Worm (Caenorhabditis elegans) whole organism, young adult: ENCODE results near the gene str-193.

Experiments
- ama-1 ChIP-seq, 3 experiments: fragments of 150-350 bp in 1 of 3; sonication (generic microtip) in 2 of 3; optimal IDR thresholded peaks; 2 replicates each; lab custom pipeline; 2014 to 2018; ENCODE audit warnings: missing biosample characterization in 2 of 3, missing genetic modification characterization in 2 of 3, missing genetic modification reagents in 2 of 3
- bed-1 ChIP-seq: fragments of 200-800 bp; sonication (Bioruptor generic); IDR thresholded peaks from 2 replicates; pipeline ENCODE4 v1.3.6; 2022; ENCODE audit warnings: missing genetic modification reagents, missing genetic modification characterization, missing compliant biosample characterization
- die-1 ChIP-seq: sonication (generic microtip); optimal IDR thresholded peaks from 2 replicates; lab custom pipeline; 2016; ENCODE audit warnings: missing genotype, mild to moderate bottlenecking, missing genetic modification characterization, missing compliant biosample characterization
- dox-1 ChIP-seq: fragments of 200-800 bp; sonication (Bioruptor generic); IDR thresholded peaks from 2 replicates; pipeline ENCODE4 v1.3.6; 2022; ENCODE audit warnings: missing genetic modification reagents, missing genetic modification characterization, missing compliant biosample characterization
- egl-44 ChIP-seq: fragments of 200-800 bp; sonication (Bioruptor generic); IDR thresholded peaks from 2 replicates; pipeline ENCODE4 v1.3.6; 2022; ENCODE audit warnings: missing genetic modification reagents, missing genetic modification characterization, missing compliant biosample characterization
- egrh-3 ChIP-seq: fragments of 200-800 bp; sonication (Bioruptor generic); IDR thresholded peaks from 2 replicates; pipeline ENCODE4 v1.3.6; 2022; ENCODE audit warnings: missing genetic modification reagents, missing genetic modification characterization, missing compliant biosample characterization
- ets-4 ChIP-seq: fragments of 200-800 bp; sonication (Bioruptor generic); optimal IDR thresholded peaks from 2 replicates; lab custom pipeline; 2018; ENCODE audit warnings: mild to moderate bottlenecking, missing genetic modification characterization, missing compliant biosample characterization
- hsf-1 ChIP-seq: fragments of 200-800 bp; sonication (Bioruptor generic); IDR thresholded peaks from 2 replicates; pipeline ENCODE4 v1.3.6; 2022; ENCODE audit warnings: missing genetic modification reagents, missing genetic modification characterization, missing compliant biosample characterization
- lin-26 ChIP-seq: fragments of 200-800 bp; sonication (Bioruptor generic); IDR thresholded peaks from 2 replicates; pipeline ENCODE4 v1.3.6; 2022; ENCODE audit warnings: missing genetic modification reagents, missing genetic modification characterization, missing compliant biosample characterization
- pha-4 ChIP-seq: fragments of 150-350 bp; sonication (generic microtip); optimal IDR thresholded peaks from 2 replicates; lab custom pipeline; 2014; ENCODE audit warnings: missing biosample characterization, missing genetic modification reagents, missing genetic modification characterization
- rec-8 ChIP-seq, 2 experiments: sonication (generic microtip); optimal IDR thresholded peaks; 2 replicates each; lab custom pipeline; 2016; ENCODE audit warnings: mild to moderate bottlenecking in 2 of 2, missing genetic modification characterization in 2 of 2, missing genetic modification reagents in 2 of 2, missing genotype in 2 of 2, missing biosample characterization in 1 of 2, missing compliant biosample characterization in 1 of 2, moderate library complexity in 1 of 2
- sdz-38 ChIP-seq: sonication (generic microtip); optimal IDR thresholded peaks from 2 replicates; lab custom pipeline; 2016; ENCODE audit warnings: missing genotype, missing genetic modification characterization, missing compliant biosample characterization

DNA sequence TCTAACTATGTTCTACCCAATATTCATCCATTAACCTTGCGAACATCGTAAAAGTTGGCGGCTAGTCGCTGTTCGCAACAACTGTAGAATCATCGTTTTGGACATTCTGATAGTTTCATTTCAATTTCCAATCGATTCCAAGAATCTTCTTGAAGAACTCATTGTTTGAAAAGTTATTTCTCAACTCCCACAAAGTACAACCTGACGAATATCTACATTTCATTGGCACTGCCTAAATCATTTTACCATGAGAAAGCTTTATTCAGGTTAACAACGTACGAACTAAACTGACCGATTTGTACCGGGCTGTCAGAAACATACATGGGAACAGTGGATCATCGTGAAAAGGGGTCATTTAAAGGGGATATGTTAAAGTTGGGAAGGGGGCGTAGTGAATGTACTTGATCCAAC, 34.9 kb downstream of the str-193 start, which contains the start of gene F46B6.6:
- TF ChIP-seq rec-8 (tag; optimal IDR thresholded peaks at IDR 0.05; lab: Kevin White, UChicago), result peak in 1 of 2 experiments; percentile 12
- TF ChIP-seq egrh-3 (GFP tag; lab: Robert Waterston, UW), result no peak
- no peak for TF ChIP-seq egl-44 (GFP tag; lab: Robert Waterston, UW)
- TF ChIP-seq pha-4, result no peak
- TF ChIP-seq hsf-1, result peak; percentile 68
- peak; percentile 15 for TF ChIP-seq die-1
- no peak for TF ChIP-seq dox-1 (GFP tag; lab: Robert Waterston, UW)
- no peak for TF ChIP-seq sdz-38 (tag; lab: Kevin White, UChicago)
- peak; percentile 72 for TF ChIP-seq ama-1 (optimal IDR thresholded peaks at IDR 0.05; lab: Kevin White, UChicago)
- peak; percentile 14 to 36 for TF ChIP-seq ama-1 (GFP tag; optimal IDR thresholded peaks at IDR 0.05; lab: Kevin White, UChicago)
- no peak; the same call in 1 of the 2 replicates for TF ChIP-seq lin-26
- TF ChIP-seq bed-1 (GFP tag; lab: Robert Waterston, UW), result no peak
- TF ChIP-seq ets-4, result no peak
